Fruit fly (Drosophila melanogaster): Measurements from ENCODE around the gene gish.

gish gene

DNA sequence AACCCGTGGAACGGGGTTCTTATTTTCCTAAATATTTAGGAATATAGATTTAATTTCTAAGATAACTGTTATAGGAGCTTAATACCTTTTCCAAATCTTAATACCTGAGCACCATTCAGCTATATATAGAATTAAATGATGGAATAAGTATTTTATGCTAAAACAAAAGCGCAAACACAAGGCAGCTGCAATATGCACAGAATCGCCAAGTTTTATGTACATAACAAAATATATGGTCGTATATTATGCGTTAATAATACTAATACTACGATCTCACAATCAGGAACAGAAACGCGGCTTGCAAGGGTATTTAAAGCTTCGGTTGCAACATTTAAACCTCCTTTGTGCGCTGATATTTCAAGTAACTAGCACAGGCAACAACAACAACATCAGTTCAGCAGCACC lies 37.5 kb upstream of the gish start (continued):
- TF ChIP-seq spab (GFP tag; optimal IDR thresholded peaks at IDR 0.05) (peak; percentile 92), Ets21C (GFP tag; optimal IDR thresholded peaks at IDR 0.05) (peak; percentile 72), cyc (GFP tag; optimal IDR thresholded peaks at IDR 0.05) (peak; percentile 83), dsx (GFP tag; optimal IDR thresholded peaks at IDR 0.05; ENCODE audit: poor library complexity, severe bottlenecking) (peak; percentile 72), fd59A (GFP tag; optimal IDR thresholded peaks at IDR 0.05) (peak; percentile 91), vri (GFP tag; optimal IDR thresholded peaks at IDR 0.05) (peak; percentile 31), topi (GFP tag; optimal IDR thresholded peaks at IDR 0.05) (peak; percentile 90), fd85E (GFP tag; optimal IDR thresholded peaks at IDR 0.05) (no peak), CG3032 (tag; optimal IDR thresholded peaks at IDR 0.05) (peak; percentile 91), CG8119 (GFP tag; IDR thresholded peaks at IDR 0.05) (no peak), Gug (GFP tag; IDR thresholded peaks at IDR 0.05) (no peak), Sox15 (GFP tag; optimal IDR thresholded peaks at IDR 0.05) (peak; percentile 76), esn (GFP tag; optimal IDR thresholded peaks at IDR 0.05) (peak; percentile 92), CG32006 (GFP tag; optimal IDR thresholded peaks at IDR 0.05) (peak; percentile 95), salr (GFP tag; optimal IDR thresholded peaks at IDR 0.05) (peak; percentile 49 to 87), CG10631 (GFP tag; optimal IDR thresholded peaks at IDR 0.05) (peak; percentile 87), CG16779 (tag; optimal IDR thresholded peaks at IDR 0.05) (peak; percentile 63), CG6276 (GFP tag; optimal IDR thresholded peaks at IDR 0.05) (peak; percentile 89), acj6 (GFP tag; optimal IDR thresholded peaks at IDR 0.05) (peak; percentile 74), ss (GFP tag; optimal IDR thresholded peaks at IDR 0.05) (peak; percentile 79 to 89), CG31627 (GFP tag; optimal IDR thresholded peaks at IDR 0.05) (peak; percentile 81), lz (GFP tag; optimal IDR thresholded peaks at IDR 0.05) (peak; percentile 88), fkh (GFP tag; optimal IDR thresholded peaks at IDR 0.05) (no peak), CG4318 (GFP tag; optimal IDR thresholded peaks at IDR 0.05) (peak; percentile 79), Sox102F (GFP tag; optimal IDR thresholded peaks at IDR 0.05) (peak; percentile 86), CG11902 (GFP tag; optimal IDR thresholded peaks at IDR 0.05) (peak; percentile 77), Eip93F (GFP tag; optimal IDR thresholded peaks at IDR 0.05) (peak; percentile 28), CG6808 (GFP tag; optimal IDR thresholded peaks at IDR 0.05) (peak; percentile 92), CG15336 (GFP tag; IDR thresholded peaks at IDR 0.05) (no peak), Lpt (GFP tag; optimal IDR thresholded peaks at IDR 0.05) (peak; percentile 28), Hr39 (GFP tag; optimal IDR thresholded peaks at IDR 0.05) (peak; percentile 78), net (GFP tag; optimal IDR thresholded peaks at IDR 0.05) (peak; percentile 74), Ets96B (tag; optimal IDR thresholded peaks at IDR 0.05) (peak; percentile 91)

DNA sequence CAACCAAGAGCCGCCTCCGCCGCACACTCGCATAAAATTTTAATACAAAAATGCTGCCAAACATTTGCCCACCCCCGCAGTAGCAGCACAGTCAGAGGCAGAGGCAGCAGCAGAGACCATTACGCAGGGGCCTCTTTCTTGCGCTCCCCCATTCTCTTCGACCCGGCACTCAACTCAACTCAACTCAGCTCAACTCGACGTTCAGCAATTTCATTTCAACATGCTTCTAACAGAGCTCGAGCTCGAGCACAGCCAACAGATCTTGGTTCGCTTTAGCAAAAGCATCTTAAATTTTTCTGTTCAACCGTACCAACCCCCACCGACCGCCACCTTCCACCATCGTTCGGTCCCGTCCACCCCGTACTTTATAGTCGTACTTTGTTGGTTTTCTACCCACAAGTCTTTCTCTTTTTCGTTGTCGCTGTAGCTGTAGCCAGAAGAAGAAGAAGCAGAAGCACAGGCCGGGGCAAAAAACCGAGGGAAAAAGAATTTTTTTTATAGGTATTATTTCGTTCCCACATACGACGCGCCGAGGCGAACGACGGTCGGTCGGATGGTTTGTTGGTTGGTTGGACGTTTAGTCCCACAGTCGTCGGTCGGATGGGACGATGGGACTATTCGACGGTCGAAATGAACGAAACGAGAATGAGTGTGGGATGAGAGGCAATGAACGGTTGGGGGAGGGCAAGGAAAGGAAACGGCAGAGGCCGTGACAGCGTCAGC lies 36.9 kb upstream of the gish start:
- TF ChIP-seq Lpt (GFP tag; optimal IDR thresholded peaks at IDR 0.05) = peak; percentile 58
- TF ChIP-seq cyc (GFP tag; optimal IDR thresholded peaks at IDR 0.05) = no peak
- TF ChIP-seq esn (GFP tag; optimal IDR thresholded peaks at IDR 0.05) = no peak
- no peak for TF ChIP-seq ss (GFP tag; optimal IDR thresholded peaks at IDR 0.05)
- TF ChIP-seq CG6808 (GFP tag; optimal IDR thresholded peaks at IDR 0.05) = no peak
- no peak for TF ChIP-seq CG7368 (GFP tag; optimal IDR thresholded peaks at IDR 0.05)
- peak; percentile 41 for TF ChIP-seq fkh (GFP tag; optimal IDR thresholded peaks at IDR 0.05)
- TF ChIP-seq CG32006 (GFP tag; optimal IDR thresholded peaks at IDR 0.05) = no peak
- TF ChIP-seq Eip93F (GFP tag; optimal IDR thresholded peaks at IDR 0.05) = peak; percentile 68
- TF ChIP-seq Eip78C (GFP tag) = peak; percentile 7
- peak; percentile 87 for TF ChIP-seq dsx (GFP tag; optimal IDR thresholded peaks at IDR 0.05; ENCODE audit: poor library complexity, severe bottlenecking)
- peak; percentile 65 for TF ChIP-seq vri (GFP tag; optimal IDR thresholded peaks at IDR 0.05)
- TF ChIP-seq fd85E (GFP tag; optimal IDR thresholded peaks at IDR 0.05) = peak; percentile 62
- TF ChIP-seq svp (GFP tag) = peak; percentile 96
- no peak for TF ChIP-seq Eip75B (GFP tag; optimal IDR thresholded peaks at IDR 0.05)
- TF ChIP-seq CG6854 (GFP tag; optimal IDR thresholded peaks at IDR 0.05) = peak; percentile 38
- TF ChIP-seq Sox14 (GFP tag; optimal IDR thresholded peaks at IDR 0.05) = peak; percentile 4
